Worm (Caenorhabditis elegans) whole organism, late embryonic: ENCODE measurements around the gene npp-24.

Source experiments
- ama-1 ChIP-seq: fragments of 150-350 bp; optimal IDR thresholded peaks from 2 replicates; lab custom pipeline; 2014
- ceh-19 ChIP-seq: fragments of 200-800 bp; sonication (Bioruptor generic); optimal IDR thresholded peaks from 2 replicates; lab custom pipeline; 2018; ENCODE audit warnings: mild to moderate bottlenecking, missing genetic modification characterization, missing compliant biosample characterization
- dmd-4 ChIP-seq: sonication (generic microtip); optimal IDR thresholded peaks from 2 replicates; lab custom pipeline; 2016; ENCODE audit warnings: borderline replicate concordance, missing genetic modification characterization, missing compliant biosample characterization
- fax-1 ChIP-seq: sonication (generic microtip); optimal IDR thresholded peaks from 2 replicates; lab custom pipeline; 2016; ENCODE audit warnings: missing genotype, missing genetic modification characterization, missing compliant biosample characterization
- fkh-10 ChIP-seq: fragments of 150-350 bp; optimal IDR thresholded peaks from 2 replicates; lab custom pipeline; 2014; ENCODE audit warnings: missing biosample characterization, missing genetic modification reagents, missing genetic modification characterization
- hlh-13 ChIP-seq: fragments of 200-800 bp; sonication (Bioruptor generic); optimal IDR thresholded peaks from 2 replicates; lab custom pipeline; 2018; ENCODE audit warnings: mild to moderate bottlenecking, missing genetic modification characterization, missing compliant biosample characterization
- hlh-15 ChIP-seq: sonication (generic microtip); optimal IDR thresholded peaks from 2 replicates; lab custom pipeline; 2016; ENCODE audit warnings: missing genetic modification characterization, missing compliant biosample characterization
- lin-11 ChIP-seq: fragments of 200-800 bp; sonication (Bioruptor generic); optimal IDR thresholded peaks from 2 replicates; lab custom pipeline; 2018; ENCODE audit warnings: mild to moderate bottlenecking, missing genetic modification characterization, missing compliant biosample characterization
- nhr-11 ChIP-seq: fragments of 150-350 bp; optimal IDR thresholded peaks from 2 replicates; lab custom pipeline; 2014; ENCODE audit warnings: missing biosample characterization, missing genetic modification characterization
- sox-4 ChIP-seq: sonication (generic microtip); optimal IDR thresholded peaks from 2 replicates; lab custom pipeline; 2017; ENCODE audit warnings: mild to moderate bottlenecking, missing genetic modification characterization, inconsistent platforms, missing compliant biosample characterization
- ttx-3 ChIP-seq: sonication (generic microtip); optimal IDR thresholded peaks from 2 replicates; lab custom pipeline; 2016; ENCODE audit warnings: missing genetic modification reagents, missing genetic modification characterization, missing compliant biosample characterization

ce11 chrII:5473946-5474423 lies 31.7 kb upstream of the npp-24 start, which contains the start of gene mrps-16:
- no peak for TF ChIP-seq hlh-15 (tag; lab: Kevin White, UChicago)
- no peak for TF ChIP-seq ama-1 (lab: Kevin White, UChicago)
- no peak for TF ChIP-seq hlh-13 (GFP tag; lab: Kevin White, UChicago)
- no peak for TF ChIP-seq lin-11
- no peak for TF ChIP-seq fkh-10 (GFP tag; lab: Kevin White, UChicago)
- no peak for TF ChIP-seq ttx-3 (tag; lab: Kevin White, UChicago)
- no peak for TF ChIP-seq sox-4 (tag; lab: Kevin White, UChicago)
- no peak for TF ChIP-seq fax-1 (tag; lab: Kevin White, UChicago)
- no peak for TF ChIP-seq nhr-11 (tag; lab: Kevin White, UChicago)
- no peak for TF ChIP-seq ceh-19 (GFP tag; lab: Kevin White, UChicago)
- no peak for TF ChIP-seq dmd-4 (tag; lab: Kevin White, UChicago)
